Fruit fly (Drosophila melanogaster) whole organism, adult: Measurements from ENCODE around the gene Lon.

Experiments
- CG11617 ChIP-seq: fragments of 200-800 bp; sonication (Bioruptor generic); optimal IDR thresholded peaks from 2 replicates; lab custom pipeline; 2017; ENCODE audit warnings: mild to moderate bottlenecking, missing biosample characterization, missing genetic modification reagents, missing genetic modification characterization
- CG12768 ChIP-seq: fragments of 200-800 bp; sonication (Bioruptor generic); optimal IDR thresholded peaks from 2 replicates; lab custom pipeline; 2017; ENCODE audit warnings: missing biosample characterization, missing genetic modification characterization, mild to moderate bottlenecking, moderate library complexity, missing genetic modification reagents
- CG14711 ChIP-seq: fragments of 200-800 bp; sonication (Bioruptor generic); optimal IDR thresholded peaks from 2 replicates; lab custom pipeline; 2018; ENCODE audit warnings: missing biosample characterization, mild to moderate bottlenecking, missing genetic modification characterization, moderate library complexity
- CG1620 ChIP-seq: fragments of 200-800 bp; sonication (Bioruptor generic); optimal IDR thresholded peaks from 2 replicates; lab custom pipeline; 2016; ENCODE audit warnings: missing biosample characterization, missing genetic modification characterization
- CG33017 ChIP-seq: fragments of 200-800 bp; sonication (Bioruptor generic); optimal IDR thresholded peaks from 2 replicates; lab custom pipeline; 2018; ENCODE audit warnings: missing biosample characterization, mild to moderate bottlenecking, missing genetic modification characterization, moderate library complexity
- CG5204 ChIP-seq: fragments of 200-800 bp; sonication (Bioruptor generic); optimal IDR thresholded peaks from 2 replicates; lab custom pipeline; 2016; ENCODE audit warnings: missing biosample characterization, missing genetic modification characterization
- CG7045 ChIP-seq: fragments of 200-800 bp; sonication (Bioruptor generic); optimal IDR thresholded peaks from 2 replicates; lab custom pipeline; 2017; ENCODE audit warnings: missing biosample characterization, mild to moderate bottlenecking, missing genetic modification characterization
- CG7101 ChIP-seq: fragments of 200-800 bp; sonication (Bioruptor generic); optimal IDR thresholded peaks from 2 replicates; lab custom pipeline; 2018; ENCODE audit warnings: missing biosample characterization, mild to moderate bottlenecking, missing genetic modification characterization, moderate library complexity
- Clk ChIP-seq: fragments of 200-800 bp; sonication (Bioruptor generic); optimal IDR thresholded peaks from 2 replicates; lab custom pipeline; 2017; ENCODE audit warnings: missing biosample characterization, missing genetic modification characterization
- Crg-1 ChIP-seq: fragments of 200-800 bp; sonication (Bioruptor generic); optimal IDR thresholded peaks from 2 replicates; lab custom pipeline; 2016; ENCODE audit warnings: missing biosample characterization, missing genetic modification characterization
- Hr96 ChIP-seq: fragments of 200-800 bp; sonication (Bioruptor generic); optimal IDR thresholded peaks from 2 replicates; lab custom pipeline; 2016; ENCODE audit warnings: missing biosample characterization, missing genetic modification characterization
- Mnt ChIP-seq: fragments of 200-800 bp; sonication (Bioruptor generic); optimal IDR thresholded peaks from 2 replicates; lab custom pipeline; 2016; ENCODE audit warnings: missing biosample characterization, mild to moderate bottlenecking, missing genetic modification characterization
- bab1 ChIP-seq: fragments of 200-800 bp; sonication (Bioruptor generic); optimal IDR thresholded peaks from 3 replicates; lab custom pipeline; 2019; ENCODE audit warnings: missing biosample characterization, mild to moderate bottlenecking, missing genetic modification characterization, moderate library complexity
- cic ChIP-seq: fragments of 200-800 bp; sonication (Bioruptor generic); optimal IDR thresholded peaks from 2 replicates; lab custom pipeline; 2017; ENCODE audit warnings: missing biosample characterization, mild to moderate bottlenecking, missing genetic modification characterization, moderate library complexity
- cnc ChIP-seq, 2 experiments: fragments of >200 bp; optimal IDR thresholded peaks; 2 replicates each; lab custom pipeline; 2017
- kay ChIP-seq: fragments of 200-800 bp; sonication (Bioruptor generic); peaks from one replicate; lab custom pipeline; 2016; ENCODE audit warnings: missing biosample characterization, missing genetic modification characterization, borderline replicate concordance
- ovo ChIP-seq: fragments of 200-800 bp; sonication (Bioruptor generic); optimal IDR thresholded peaks from 2 replicates; lab custom pipeline; 2016; ENCODE audit warnings: missing biosample characterization, missing genetic modification characterization
- pad ChIP-seq: fragments of 200-800 bp; sonication (Bioruptor generic); optimal IDR thresholded peaks from 3 replicates; lab custom pipeline; 2017; ENCODE audit warnings: missing biosample characterization, missing genetic modification characterization, mild to moderate bottlenecking, moderate library complexity, missing genetic modification reagents
- tj ChIP-seq: fragments of 200-800 bp; sonication (Bioruptor generic); optimal IDR thresholded peaks from 3 replicates; lab custom pipeline; 2017; ENCODE audit warnings: missing biosample characterization, mild to moderate bottlenecking, missing genetic modification characterization, moderate library complexity
- toe ChIP-seq: fragments of 200-800 bp; sonication (Bioruptor generic); optimal IDR thresholded peaks from 2 replicates; lab custom pipeline; 2016; ENCODE audit warnings: missing biosample characterization, missing genetic modification characterization

Lon gene

dm6 chr3L:19605974-19606497, 6.0 kb downstream of the Lon start, which contains the start of the genes lush and CG9372:
TSS of gene lush (minus strand) at chr3L:19606090.
TSS of gene CG9372 (plus strand) at chr3L:19606208.
- no peak for TF ChIP-seq Clk (GFP tag; lab: Kevin White, UChicago)
- no peak for TF ChIP-seq pad (GFP tag; lab: Kevin White, UChicago)
- no peak for TF ChIP-seq bab1 (GFP tag; lab: Kevin White, UChicago)
- TF ChIP-seq CG1620 (GFP tag; lab: Kevin White, UChicago), result no peak
- peak; percentile 57 for TF ChIP-seq kay (GFP tag; lab: Kevin White, UChicago)
- TF ChIP-seq CG12768 (GFP tag; lab: Kevin White, UChicago), result peak; percentile 25
- TF ChIP-seq cic (GFP tag; lab: Kevin White, UChicago), result peak; percentile 76

- TF ChIP-seq bab1 (GFP tag; lab: Kevin White, UChicago), result no peak
- no peak for TF ChIP-seq Crg-1 (GFP tag; lab: Kevin White, UChicago)
- no peak for TF ChIP-seq cnc (optimal IDR thresholded peaks at IDR 0.05; lab: Kevin White, UChicago)
- TF ChIP-seq CG7045 (GFP tag; lab: Kevin White, UChicago), result no peak
- TF ChIP-seq cic (GFP tag; lab: Kevin White, UChicago), result no peak
- TF ChIP-seq tj (GFP tag; lab: Kevin White, UChicago), result no peak
- no peak for TF ChIP-seq CG5204
- TF ChIP-seq CG12768 (GFP tag; lab: Kevin White, UChicago), result no peak
- TF ChIP-seq pad (GFP tag; lab: Kevin White, UChicago), result no peak
- TF ChIP-seq kay (GFP tag; lab: Kevin White, UChicago), result no peak
- TF ChIP-seq Mnt (GFP tag; lab: Kevin White, UChicago), result no peak
- TF ChIP-seq ovo, result no peak
- no peak for TF ChIP-seq CG11617 (GFP tag; lab: Kevin White, UChicago)
- no peak for TF ChIP-seq Clk (GFP tag; lab: Kevin White, UChicago)
- no peak for TF ChIP-seq toe
- TF ChIP-seq CG1620 (GFP tag; lab: Kevin White, UChicago), result no peak
- no peak for TF ChIP-seq CG7101 (tag; lab: Kevin White, UChicago)
- no peak for TF ChIP-seq CG33017
- TF ChIP-seq CG14711, result no peak
- no peak for TF ChIP-seq Hr96 (GFP tag; lab: Kevin White, UChicago)
Observed at dm6 chr3L:19601413-19601812, 10.6 kb downstream of the Lon start, which contains the start of gene CG9368. TSS of gene CG9368 (plus strand) at chr3L:19601633.

dm6 chr3L:19598369-19599148, 13.4 kb downstream of the Lon start, which contains the start of the genes ash1 and Taf6:
TSS of gene ash1 (minus strand) at chr3L:19598755.
TSS of gene Taf6 (plus strand) at chr3L:19599088.
- TF ChIP-seq CG12768 (GFP tag; lab: Kevin White, UChicago) (no peak), kay (GFP tag; lab: Kevin White, UChicago) (no peak), CG5204 (no peak), CG1620 (GFP tag; lab: Kevin White, UChicago) (peak; percentile 9), Crg-1 (GFP tag; lab: Kevin White, UChicago) (peak; percentile 26), CG11617 (GFP tag; lab: Kevin White, UChicago) (peak; percentile 1)

dm6 chr3L:19590422-19590821, 21.6 kb downstream of the Lon start, which contains the start of gene CG14100:
TSS of gene CG14100 (minus strand) at chr3L:19590524.
- peak; percentile 100 for TF ChIP-seq CG33017
- peak; percentile 100 for TF ChIP-seq Crg-1 (GFP tag; lab: Kevin White, UChicago)
- TF ChIP-seq CG11617 (GFP tag; lab: Kevin White, UChicago), result peak; percentile 100
- TF ChIP-seq toe, result peak; percentile 100
- peak; percentile 100 for TF ChIP-seq CG7045 (GFP tag; lab: Kevin White, UChicago)
- TF ChIP-seq tj (GFP tag; lab: Kevin White, UChicago), result peak; percentile 98
- peak; percentile 100 for TF ChIP-seq CG7101 (tag; lab: Kevin White, UChicago)
- TF ChIP-seq kay (GFP tag; lab: Kevin White, UChicago), result peak; percentile 100
- TF ChIP-seq CG14711, result peak; percentile 100
- peak; percentile 100 for TF ChIP-seq CG12768 (GFP tag; lab: Kevin White, UChicago)
- TF ChIP-seq ovo, result peak; percentile 100
- TF ChIP-seq Mnt (GFP tag; lab: Kevin White, UChicago), result peak; percentile 100
- peak; percentile 98 for TF ChIP-seq cic (GFP tag; lab: Kevin White, UChicago)
- no peak for TF ChIP-seq cnc (optimal IDR thresholded peaks at IDR 0.05; lab: Kevin White, UChicago)
- TF ChIP-seq Hr96 (GFP tag; lab: Kevin White, UChicago), result peak; percentile 100
- peak; percentile 98 for TF ChIP-seq pad (GFP tag; lab: Kevin White, UChicago)
- peak; percentile 100 for TF ChIP-seq CG1620 (GFP tag; lab: Kevin White, UChicago)
- TF ChIP-seq Clk (GFP tag; lab: Kevin White, UChicago), result peak; percentile 100
- peak; percentile 100 for TF ChIP-seq CG5204
- peak; percentile 100 for TF ChIP-seq bab1 (GFP tag; lab: Kevin White, UChicago)

dm6 chr3L:19585979-19586378, 26.0 kb downstream of the Lon start, which contains the start of the genes CG9231 and CG9330:
TSS of gene CG9231 (minus strand) at chr3L:19586003.
TSS of gene CG9330 (plus strand) at chr3L:19586253.
- TF ChIP-seq CG11617 (GFP tag; lab: Kevin White, UChicago) (peak; percentile 15), CG33017 (peak; percentile 46), bab1 (GFP tag; lab: Kevin White, UChicago) (peak; percentile 72), CG7101 (tag; lab: Kevin White, UChicago) (peak; percentile 33), CG14711 (no peak), Crg-1 (GFP tag; lab: Kevin White, UChicago) (no peak), CG12768 (GFP tag; lab: Kevin White, UChicago) (no peak), tj (GFP tag; lab: Kevin White, UChicago) (peak; percentile 28), CG5204 (peak; percentile 38), CG1620 (GFP tag; lab: Kevin White, UChicago) (peak; percentile 14), ovo (no peak), toe (peak; percentile 10), CG7045 (GFP tag; lab: Kevin White, UChicago) (no peak), cic (GFP tag; lab: Kevin White, UChicago) (no peak), Mnt (GFP tag; lab: Kevin White, UChicago) (peak; percentile 45)
